Worm (Caenorhabditis elegans) whole organism, L4 larva: ENCODE data around the gene K01A12.2.

Experiments
- F49E8.2 ChIP-seq: sonication (generic microtip); optimal IDR thresholded peaks from 2 replicates; lab custom pipeline; 2016; ENCODE audit warnings: missing compliant biosample characterization, mild to moderate bottlenecking, missing genetic modification characterization, borderline replicate concordance
- aly-2 ChIP-seq: sonication (generic microtip); optimal IDR thresholded peaks from 2 replicates; lab custom pipeline; 2018; ENCODE audit warnings: missing biosample characterization, missing genetic modification characterization
- daf-12 ChIP-seq: fragments of 150-350 bp; optimal IDR thresholded peaks from 2 replicates; lab custom pipeline; 2014; ENCODE audit warnings: missing biosample characterization, missing genetic modification reagents, missing genetic modification characterization
- dpl-1 ChIP-seq: fragments of 150-350 bp; optimal IDR thresholded peaks from 2 replicates; lab custom pipeline; 2014; ENCODE audit warnings: missing biosample characterization, missing genetic modification reagents, missing genetic modification characterization
- egl-43 ChIP-seq: fragments of 200-800 bp; sonication (Bioruptor generic); IDR thresholded peaks from 2 replicates; pipeline ENCODE4 v1.3.6; 2022; ENCODE audit warnings: missing genetic modification reagents, missing genetic modification characterization, missing compliant biosample characterization
- mxl-2 ChIP-seq: fragments of 200-800 bp; sonication (Bioruptor generic); conservative IDR thresholded peaks from 2 replicates; pipeline ENCODE4 v1.3.6; 2022; ENCODE audit warnings: missing genetic modification reagents, missing genetic modification characterization, missing compliant biosample characterization
- nhr-111 ChIP-seq: fragments of 200-800 bp; sonication (Bioruptor generic); optimal IDR thresholded peaks from 2 replicates; lab custom pipeline; 2018; ENCODE audit warnings: mild to moderate bottlenecking, missing genetic modification characterization, missing compliant biosample characterization
- nhr-76 ChIP-seq: fragments of 150-350 bp; optimal IDR thresholded peaks from 2 replicates; lab custom pipeline; 2014; ENCODE audit warnings: missing biosample characterization, missing genetic modification characterization
- snpc-4 ChIP-seq: fragments of 150-350 bp; optimal IDR thresholded peaks from 2 replicates; lab custom pipeline; 2014; ENCODE audit warnings: missing biosample characterization, missing genetic modification characterization
- spr-1 ChIP-seq: sonication (generic microtip); optimal IDR thresholded peaks from 2 replicates; lab custom pipeline; 2016; ENCODE audit warnings: mild to moderate bottlenecking, missing genetic modification characterization, missing compliant biosample characterization
- unc-62 ChIP-seq, 3 experiments: fragments of 150-350 bp in 1 of 3; sonication (generic microtip); optimal IDR thresholded peaks in 2 of 3; peaks in 1 of 3; 1 replicate in 1 of 3; 2 replicates in 2 of 3; lab custom pipeline; 2014 to 2017; ENCODE audit warnings: missing biosample characterization in 3 of 3, missing genetic modification characterization in 3 of 3, missing genetic modification reagents in 3 of 3, missing genotype in 1 of 3
- ztf-11 ChIP-seq: fragments of 150-350 bp; optimal IDR thresholded peaks from 2 replicates; lab custom pipeline; 2014; ENCODE audit warnings: missing biosample characterization, missing genetic modification characterization

- TF ChIP-seq aly-2 (tag; lab: Kevin White, UChicago) (no peak), dpl-1 (GFP tag; lab: Kevin White, UChicago) (no peak), egl-43 (GFP tag; lab: Robert Waterston, UW) (peak; percentile 96), ztf-11 (no peak), nhr-111 (GFP tag; lab: Kevin White, UChicago) (no peak), spr-1 (tag; lab: Kevin White, UChicago) (peak; percentile 65), snpc-4 (tag; lab: Kevin White, UChicago) (no peak), F49E8.2 (tag; lab: Kevin White, UChicago) (peak; percentile 50), nhr-76 (no peak), mxl-2 (GFP tag; lab: Robert Waterston, UW) (peak; percentile 80), unc-62 (GFP tag; optimal IDR thresholded peaks at IDR 0.05 in 1 of 2; lab: Kevin White, UChicago) (peak in 1 of 2 experiments; percentile 97), unc-62 (tag; optimal IDR thresholded peaks at IDR 0.05; lab: Kevin White, UChicago) (no peak), daf-12 (tag; lab: Kevin White, UChicago) (no peak)
These were observed 33.1 kb downstream of the K01A12.2 start for ce11 chrX:8646287-8646686.
